Fruit fly (Drosophila melanogaster): ENCODE results near the gene eIF2D.

eIF2D gene

DNA sequence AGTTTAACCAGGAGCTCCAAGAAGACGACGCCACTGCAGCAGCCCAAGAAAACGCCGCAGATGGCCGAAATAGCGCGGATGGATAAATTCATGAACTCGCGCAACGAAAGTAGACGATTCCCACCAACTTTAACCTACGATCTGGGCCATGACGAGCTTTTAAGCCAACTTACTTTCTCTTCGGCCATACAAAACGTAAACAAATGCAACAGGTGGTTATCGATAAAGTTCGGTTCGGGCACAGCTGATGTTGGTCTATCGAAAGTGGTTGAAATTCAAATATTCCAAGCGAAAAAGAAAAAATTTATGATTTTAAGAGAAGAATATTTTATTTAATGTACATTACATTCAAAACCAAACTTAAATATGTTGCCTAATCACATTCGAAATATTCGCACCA is 4.9 kb downstream of the eIF2D start, which contains the start of gene CG14511 (continued):
- TF ChIP-seq C15 (GFP tag; IDR thresholded peaks at IDR 0.05), result no peak
- TF ChIP-seq CG11093 (GFP tag; IDR thresholded peaks at IDR 0.05), result no peak
- peak in 1 of 2 experiments; percentile 78 for TF ChIP-seq Hr78 (GFP tag; optimal IDR thresholded peaks at IDR 0.05)
- no peak for TF ChIP-seq Bdp1 (GFP tag; optimal IDR thresholded peaks at IDR 0.05)
- TF ChIP-seq CG14965 (GFP tag; optimal IDR thresholded peaks at IDR 0.05; ENCODE audit: borderline replicate concordance), result no peak
- peak; percentile 58; the same call in 1 of the 3 replicates for TF ChIP-seq HLH4C (GFP tag; IDR thresholded peaks at IDR 0.05; ENCODE audit: partially characterized antibody)
- TF ChIP-seq kah (GFP tag; optimal IDR thresholded peaks at IDR 0.05), result peak; percentile 100
- no peak for TF ChIP-seq slp2 (GFP tag; optimal IDR thresholded peaks at IDR 0.05)
- no peak for TF ChIP-seq CG4730 (GFP tag; IDR thresholded peaks at IDR 0.05)
- TF ChIP-seq lola (GFP tag; optimal IDR thresholded peaks at IDR 0.05), result no peak
- TF ChIP-seq scrt (GFP tag; optimal IDR thresholded peaks at IDR 0.05), result peak; percentile 83
- no peak for TF ChIP-seq zf30C (GFP tag; optimal IDR thresholded peaks at IDR 0.05)
- TF ChIP-seq BEAF-32 (GFP tag; optimal IDR thresholded peaks at IDR 0.05), result no peak

DNA sequence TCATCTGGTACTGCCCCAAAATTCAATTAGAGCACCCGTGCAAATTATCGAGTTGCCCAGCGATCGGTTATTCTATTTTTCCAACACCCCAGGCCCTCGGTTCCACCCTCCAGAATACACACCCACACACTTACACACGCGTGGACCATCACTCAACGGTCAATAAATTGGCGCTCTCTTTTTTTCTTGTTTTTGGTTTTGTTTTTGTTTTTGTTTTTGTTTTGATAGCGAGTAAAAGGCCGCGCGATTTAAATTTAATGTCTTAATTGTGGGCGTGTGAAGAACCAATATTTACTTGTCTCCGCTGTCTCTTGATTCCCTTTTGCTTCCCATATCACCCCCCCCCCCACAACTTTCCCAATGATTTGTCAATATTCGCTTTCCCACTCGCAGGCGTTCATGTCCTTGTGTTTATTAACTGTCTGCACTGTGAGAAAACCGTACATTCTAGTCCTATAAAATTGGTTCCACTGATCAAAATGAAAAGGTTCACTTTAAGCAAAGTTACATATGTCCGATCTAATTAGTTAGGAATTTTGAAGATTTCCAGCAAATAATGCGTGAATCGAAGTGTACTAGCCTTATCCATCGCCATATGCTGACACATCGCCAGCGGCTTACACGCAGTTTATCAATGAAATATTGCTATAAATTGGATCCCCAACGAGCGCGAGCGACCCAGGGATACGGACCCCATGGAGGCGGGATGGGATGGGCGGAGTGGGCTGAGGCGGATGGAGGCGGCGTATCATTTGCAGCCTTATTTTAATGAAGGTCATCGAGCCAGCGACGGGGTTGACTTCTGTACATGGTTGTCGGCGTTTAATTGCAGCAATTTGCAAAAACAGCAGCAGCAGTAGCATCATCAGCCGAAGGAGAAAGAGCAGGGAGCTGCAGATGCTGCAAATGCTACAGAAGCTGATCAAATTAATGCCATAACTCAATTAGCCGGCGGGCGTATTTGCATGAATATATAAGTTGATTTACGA is 11.5 kb downstream of the eIF2D start:
- TF ChIP-seq Ets65A (GFP tag), result peak; percentile 63
- TF ChIP-seq nom (GFP tag; optimal IDR thresholded peaks at IDR 0.05), result peak; percentile 51
- TF ChIP-seq sr (GFP tag; IDR thresholded peaks at IDR 0.05), result peak; percentile 74; the same call in 2 of the 3 replicates
- no peak for TF ChIP-seq ara (GFP tag; IDR thresholded peaks at IDR 0.05)
- peak; percentile 13 for TF ChIP-seq Med (GFP tag)
- peak; percentile 20; the same call in 1 of the 2 replicates for TF ChIP-seq crol (GFP tag; IDR thresholded peaks at IDR 0.05)

DNA sequence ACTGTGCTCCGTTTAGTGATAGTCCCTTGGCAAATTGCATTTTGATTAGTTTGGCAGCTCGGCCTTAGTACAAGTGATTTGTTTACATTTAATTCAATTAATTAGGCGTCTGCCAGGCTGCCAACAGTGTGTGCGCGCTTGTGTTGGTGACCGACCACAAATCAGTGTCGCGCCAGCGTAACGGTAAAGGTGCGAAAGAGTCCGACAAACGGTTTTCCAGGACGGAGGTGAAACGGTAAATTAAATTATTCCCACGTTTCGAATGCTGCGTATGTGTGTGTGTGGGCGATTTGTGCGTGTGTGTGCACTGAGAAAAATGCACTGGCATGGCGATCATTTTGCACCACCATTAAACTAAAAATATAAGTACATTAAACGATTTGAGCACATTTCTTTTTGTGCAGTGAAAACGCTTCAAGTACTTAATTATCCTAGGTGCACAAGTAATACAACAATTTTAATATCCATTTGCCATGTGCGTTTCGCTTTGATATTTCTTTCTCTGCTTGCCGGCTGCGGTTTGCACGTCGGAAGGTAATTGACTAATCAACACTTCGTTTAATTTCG is 12.6 kb downstream of the eIF2D start:
- TF ChIP-seq CG32772 (GFP tag; IDR thresholded peaks at IDR 0.05) (0 out of 2 replicates have a peak, but pooled peaks have one; percentile 23), sens (GFP tag) (peak; percentile 76), H2.0 (GFP tag; IDR thresholded peaks at IDR 0.05) (no peak), PHDP (tag; optimal IDR thresholded peaks at IDR 0.05) (no peak), CG10462 (GFP tag; optimal IDR thresholded peaks at IDR 0.05) (no peak), ems (GFP tag; optimal IDR thresholded peaks at IDR 0.05) (no peak), CG14014 (GFP tag; IDR thresholded peaks at IDR 0.05) (peak; percentile 45; the same call in 1 of the 2 replicates), ftz-f1 (GFP tag; optimal IDR thresholded peaks at IDR 0.05) (no peak), ind (GFP tag; optimal IDR thresholded peaks at IDR 0.05) (peak; percentile 19), HLH3B (GFP tag; IDR thresholded peaks at IDR 0.05) (peak; percentile 33; the same call in 1 of the 2 replicates), Chrac-16 (GFP tag; optimal IDR thresholded peaks at IDR 0.05) (peak; percentile 6), CoRest (tag; optimal IDR thresholded peaks at IDR 0.05) (peak; percentile 3), salm (tag; optimal IDR thresholded peaks at IDR 0.05) (no peak), Mad (GFP tag; optimal IDR thresholded peaks at IDR 0.05) (no peak), nau (GFP tag; optimal IDR thresholded peaks at IDR 0.05) (no peak), CG16813 (GFP tag; IDR thresholded peaks at IDR 0.05; ENCODE audit: partially characterized antibody) (0 out of 3 replicates have a peak, but pooled peaks have one; percentile 5), CG15269 (tag; optimal IDR thresholded peaks at IDR 0.05) (peak; percentile 38), Ets65A (GFP tag) (peak; percentile 90), CG1024 (GFP tag; IDR thresholded peaks at IDR 0.05) (no peak), dpn (GFP tag; optimal IDR thresholded peaks at IDR 0.05) (peak in 1 of 2 experiments; percentile 4), CG30403 (GFP tag; optimal IDR thresholded peaks at IDR 0.05) (peak; percentile 15), NC2β (GFP tag; optimal IDR thresholded peaks at IDR 0.05) (no peak), CG32532 (GFP tag; IDR thresholded peaks at IDR 0.05) (0 out of 2 replicates have a peak, but pooled peaks have one; percentile 30), CG17359 (tag; optimal IDR thresholded peaks at IDR 0.05) (peak; percentile 13), CG12219 (GFP tag; optimal IDR thresholded peaks at IDR 0.05) (no peak), CG13123 (GFP tag; optimal IDR thresholded peaks at IDR 0.05) (no peak), Taf1 (GFP tag; IDR thresholded peaks at IDR 0.05) (peak; percentile 38; the same call in 1 of the 2 replicates)

Measured in whole organism, embryonic.